Fruit fly (Drosophila melanogaster) whole organism, prepupa: Measurements from ENCODE around the gene Sf3b1.

Experiments used
- Blimp-1 ChIP-seq: fragments of 200-800 bp; sonication (Bioruptor generic); optimal IDR thresholded peaks from 3 replicates; lab custom pipeline; 2017; ENCODE audit warnings: missing biosample characterization, missing genetic modification characterization, mild to moderate bottlenecking, moderate library complexity, missing genetic modification reagents
- CG10631 ChIP-seq: fragments of 200-800 bp; sonication (Bioruptor generic); optimal IDR thresholded peaks from 2 replicates; lab custom pipeline; 2016; ENCODE audit warnings: missing biosample characterization, missing genetic modification characterization
- CG10669 ChIP-seq: fragments of 200-800 bp; sonication (Bioruptor generic); optimal IDR thresholded peaks from 3 replicates; lab custom pipeline; 2018; ENCODE audit warnings: missing biosample characterization, mild to moderate bottlenecking, missing genetic modification characterization, moderate library complexity
- CG11294 ChIP-seq: fragments of 200-800 bp; sonication (Bioruptor generic); IDR thresholded peaks from 2 replicates; pipeline ENCODE4 v1.3.6; 2022; ENCODE audit warnings: missing biosample characterization, missing genetic modification characterization
- CG11762 ChIP-seq: fragments of 200-800 bp; sonication (Bioruptor generic); optimal IDR thresholded peaks from 3 replicates; lab custom pipeline; 2016; ENCODE audit warnings: missing biosample characterization, missing genetic modification characterization; ENCODE audit not compliant: insufficient read depth
- CG11902 ChIP-seq: fragments of 200-800 bp; sonication (Bioruptor generic); optimal IDR thresholded peaks from 3 replicates; lab custom pipeline; 2016; ENCODE audit warnings: missing biosample characterization, missing genetic modification characterization
- CG15336 ChIP-seq: fragments of 200-800 bp; sonication (Bioruptor generic); IDR thresholded peaks from 2 replicates; pipeline ENCODE4 v1.3.6; 2022; ENCODE audit warnings: missing biosample characterization, missing genetic modification characterization
- CG1621 ChIP-seq: fragments of 200-800 bp; sonication (Bioruptor generic); optimal IDR thresholded peaks from 3 replicates; lab custom pipeline; 2018; ENCODE audit warnings: missing biosample characterization, mild to moderate bottlenecking, missing genetic modification characterization
- CG16779 ChIP-seq: fragments of 200-800 bp; sonication (Bioruptor generic); optimal IDR thresholded peaks from 3 replicates; lab custom pipeline; 2017; ENCODE audit warnings: missing biosample characterization, mild to moderate bottlenecking, missing genetic modification characterization
- CG32006 ChIP-seq: fragments of 200-800 bp; sonication (Bioruptor generic); optimal IDR thresholded peaks from 3 replicates; lab custom pipeline; 2017; ENCODE audit warnings: missing biosample characterization, mild to moderate bottlenecking, missing genetic modification characterization
- CG34406 ChIP-seq: fragments of 200-800 bp; sonication (Bioruptor generic); optimal IDR thresholded peaks from 3 replicates; lab custom pipeline; 2016; ENCODE audit warnings: missing biosample characterization, missing genetic modification characterization
- CG3919 ChIP-seq: fragments of 200-800 bp; sonication (Bioruptor generic); optimal IDR thresholded peaks from 3 replicates; lab custom pipeline; 2016; ENCODE audit warnings: missing biosample characterization, missing genetic modification characterization
- CG4318 ChIP-seq: fragments of 200-800 bp; sonication (Bioruptor generic); optimal IDR thresholded peaks from 3 replicates; lab custom pipeline; 2017; ENCODE audit warnings: missing biosample characterization, mild to moderate bottlenecking, missing genetic modification characterization
- CG6163 ChIP-seq: fragments of 200-800 bp; sonication (Bioruptor generic); IDR thresholded peaks from 3 replicates; pipeline ENCODE4 v1.3.6; 2022; ENCODE audit warnings: missing biosample characterization, missing genetic modification characterization
- CG6276 ChIP-seq: fragments of 200-800 bp; sonication (Bioruptor generic); optimal IDR thresholded peaks from 2 replicates; lab custom pipeline; 2017; ENCODE audit warnings: missing biosample characterization, mild to moderate bottlenecking, missing genetic modification characterization
- CG6792 ChIP-seq: fragments of 200-800 bp; sonication (Bioruptor generic); optimal IDR thresholded peaks from 3 replicates; lab custom pipeline; 2016; ENCODE audit warnings: missing biosample characterization, missing genetic modification characterization
- CG6808 ChIP-seq: fragments of 200-800 bp; sonication (Bioruptor generic); optimal IDR thresholded peaks from 3 replicates; lab custom pipeline; 2017; ENCODE audit warnings: missing biosample characterization, missing genetic modification characterization, mild to moderate bottlenecking, moderate library complexity, missing genetic modification reagents
- CG7368 ChIP-seq: fragments of 200-800 bp; sonication (Bioruptor generic); optimal IDR thresholded peaks from 3 replicates; lab custom pipeline; 2016; ENCODE audit warnings: missing biosample characterization, missing genetic modification characterization
- CG8119 ChIP-seq: fragments of 200-800 bp; sonication (Bioruptor generic); IDR thresholded peaks from 3 replicates; pipeline ENCODE4 v1.3.6; 2022; ENCODE audit warnings: missing biosample characterization, missing genetic modification characterization
- CG8632 ChIP-seq: fragments of 200-800 bp; sonication (Bioruptor generic); optimal IDR thresholded peaks from 3 replicates; lab custom pipeline; 2016; ENCODE audit warnings: missing biosample characterization, missing genetic modification characterization
- Eip75B ChIP-seq: fragments of 200-800 bp; sonication (Bioruptor generic); optimal IDR thresholded peaks from 3 replicates; lab custom pipeline; 2016; ENCODE audit warnings: missing biosample characterization, missing genetic modification characterization
- Eip78C ChIP-seq: fragments of 200-800 bp; sonication (Bioruptor generic); peaks from one replicate; lab custom pipeline; 2016; ENCODE audit warnings: missing biosample characterization, missing genetic modification characterization
- Ets21C ChIP-seq: fragments of 200-800 bp; sonication (Bioruptor generic); optimal IDR thresholded peaks from 3 replicates; lab custom pipeline; 2016; ENCODE audit warnings: missing biosample characterization, missing genetic modification characterization
- Ets96B ChIP-seq: fragments of 200-800 bp; optimal IDR thresholded peaks from 2 replicates; lab custom pipeline; 2019; ENCODE audit warnings: missing biosample characterization, mild to moderate bottlenecking, missing genetic modification characterization, moderate library complexity
- Gug ChIP-seq: fragments of 200-800 bp; sonication (Bioruptor generic); IDR thresholded peaks from 2 replicates; pipeline ENCODE4 v1.3.6; 2022; ENCODE audit warnings: missing biosample characterization, missing genetic modification characterization
- Hr38 ChIP-seq: sonication (Bioruptor generic); optimal IDR thresholded peaks from 2 replicates; lab custom pipeline; 2016; ENCODE audit warnings: missing biosample characterization, missing genetic modification characterization
- Hr4 ChIP-seq: fragments of 200-800 bp; sonication (Bioruptor generic); optimal IDR thresholded peaks from 3 replicates; lab custom pipeline; 2016; ENCODE audit warnings: missing biosample characterization, missing genetic modification characterization
- OdsH ChIP-seq: fragments of 200-800 bp; sonication (Bioruptor generic); optimal IDR thresholded peaks from 3 replicates; lab custom pipeline; 2016; ENCODE audit warnings: missing biosample characterization, missing genetic modification characterization
- Smox ChIP-seq: fragments of 200-800 bp; sonication (Bioruptor generic); optimal IDR thresholded peaks from 3 replicates; lab custom pipeline; 2016; ENCODE audit warnings: missing biosample characterization, missing genetic modification characterization
- Sox102F ChIP-seq: fragments of 200-800 bp; sonication (Bioruptor generic); optimal IDR thresholded peaks from 2 replicates; lab custom pipeline; 2016; ENCODE audit warnings: missing biosample characterization, mild to moderate bottlenecking, missing genetic modification characterization
- Sox14 ChIP-seq: fragments of 200-800 bp; sonication (Bioruptor generic); optimal IDR thresholded peaks from 3 replicates; lab custom pipeline; 2016; ENCODE audit warnings: missing biosample characterization, missing genetic modification characterization
- achi ChIP-seq: fragments of 200-800 bp; sonication (Bioruptor generic); optimal IDR thresholded peaks from 3 replicates; lab custom pipeline; 2016; ENCODE audit warnings: missing biosample characterization, missing genetic modification characterization
- acj6 ChIP-seq: fragments of 200-800 bp; sonication (Bioruptor generic); optimal IDR thresholded peaks from 3 replicates; lab custom pipeline; 2016; ENCODE audit warnings: missing biosample characterization, missing genetic modification characterization
- dsx ChIP-seq: fragments of 200-800 bp; optimal IDR thresholded peaks from 3 replicates; lab custom pipeline; 2019; ENCODE audit warnings: missing biosample characterization, mild to moderate bottlenecking, missing genetic modification characterization, moderate library complexity; ENCODE audit not compliant: poor library complexity, severe bottlenecking
- eg ChIP-seq: fragments of 200-800 bp; sonication (Bioruptor generic); IDR thresholded peaks from 3 replicates; pipeline ENCODE4 v1.3.6; 2022; ENCODE audit warnings: missing biosample characterization, missing genetic modification characterization
- esn ChIP-seq: fragments of 200-800 bp; sonication (Bioruptor generic); optimal IDR thresholded peaks from 2 replicates; lab custom pipeline; 2016; ENCODE audit warnings: missing biosample characterization, mild to moderate bottlenecking, missing genetic modification characterization, moderate library complexity
- fd85E ChIP-seq: fragments of 200-800 bp; sonication (Bioruptor generic); optimal IDR thresholded peaks from 3 replicates; lab custom pipeline; 2016; ENCODE audit warnings: missing biosample characterization, missing genetic modification characterization
- net ChIP-seq: fragments of 200-800 bp; sonication (Bioruptor generic); optimal IDR thresholded peaks from 3 replicates; lab custom pipeline; 2016; ENCODE audit warnings: missing biosample characterization, missing genetic modification characterization
- spab ChIP-seq: fragments of 200-800 bp; sonication (Bioruptor generic); optimal IDR thresholded peaks from 2 replicates; lab custom pipeline; 2017; ENCODE audit warnings: missing biosample characterization, mild to moderate bottlenecking, missing genetic modification characterization, missing genetic modification reagents
- ss ChIP-seq, 2 experiments: fragments of 200-800 bp; sonication (Bioruptor generic); optimal IDR thresholded peaks; 2 replicates in 1 of 2; 3 replicates in 1 of 2; lab custom pipeline; 2017 to 2018; ENCODE audit warnings: mild to moderate bottlenecking in 2 of 2, missing biosample characterization in 2 of 2, missing genetic modification characterization in 2 of 2, moderate library complexity in 1 of 2
- svp ChIP-seq: fragments of 200-800 bp; sonication (Bioruptor generic); peaks from one replicate; lab custom pipeline; 2016; ENCODE audit warnings: missing biosample characterization, missing genetic modification characterization
- vri ChIP-seq: fragments of 200-800 bp; sonication (Bioruptor generic); optimal IDR thresholded peaks from 3 replicates; lab custom pipeline; 2016; ENCODE audit warnings: missing biosample characterization, mild to moderate bottlenecking, missing genetic modification characterization

Gene Sf3b1

dm6 chr2L:520331-521000, 47.7 kb upstream of the Sf3b1 start (continued):
- TF ChIP-seq net (GFP tag; lab: Kevin White, UChicago) (peak; percentile 43), CG7368 (GFP tag; lab: Kevin White, UChicago) (peak; percentile 45), CG6792 (GFP tag; lab: Kevin White, UChicago) (peak; percentile 65), CG6163 (GFP tag; lab: Robert Waterston, UW) (0 out of 3 replicates have a peak, but pooled peaks have one; percentile 64), CG11902 (GFP tag; lab: Kevin White, UChicago) (peak; percentile 59), Gug (no peak), CG4318 (GFP tag; lab: Kevin White, UChicago) (no peak), Smox (GFP tag; lab: Kevin White, UChicago) (peak; percentile 40), CG6276 (no peak), Ets96B (peak; percentile 61), spab (GFP tag; lab: Kevin White, UChicago) (no peak), CG32006 (peak; percentile 13), Eip75B (GFP tag; lab: Kevin White, UChicago) (peak; percentile 75), OdsH (GFP tag; lab: Kevin White, UChicago) (peak; percentile 67), Eip78C (GFP tag; lab: Kevin White, UChicago) (peak; percentile 93), CG6808 (GFP tag; lab: Kevin White, UChicago) (no peak), CG3919 (peak; percentile 75), achi (GFP tag; lab: Kevin White, UChicago) (peak; percentile 68), CG8632 (peak; percentile 68), CG10631 (GFP tag; lab: Kevin White, UChicago) (peak; percentile 54), CG11294 (GFP tag; lab: Robert Waterston, UW) (no peak), vri (peak; percentile 59), Hr38 (GFP tag; lab: Kevin White, UChicago) (no peak), CG8119 (GFP tag; lab: Robert Waterston, UW) (no peak), Hr4 (GFP tag; lab: Kevin White, UChicago) (peak; percentile 51), Sox102F (GFP tag; lab: Kevin White, UChicago) (peak; percentile 49), CG10669 (peak; percentile 11), CG16779 (tag; lab: Kevin White, UChicago) (peak; percentile 38)

- TF ChIP-seq CG6276, result no peak
- TF ChIP-seq CG6163 (GFP tag; lab: Robert Waterston, UW), result 0 out of 3 replicates have a peak, but pooled peaks have one; percentile 2
- peak; percentile 78 for TF ChIP-seq svp (GFP tag; lab: Kevin White, UChicago)
- TF ChIP-seq Ets21C (GFP tag; lab: Kevin White, UChicago), result no peak
- TF ChIP-seq dsx, result peak; percentile 54
- peak; percentile 62 for TF ChIP-seq Eip78C (GFP tag; lab: Kevin White, UChicago)
These were observed 46.9 kb upstream of the Sf3b1 start for dm6 chr2L:521001-521827.

dm6 chr2L:521940-522632, 46.1 kb upstream of the Sf3b1 start:
- TF ChIP-seq ss (GFP tag; optimal IDR thresholded peaks at IDR 0.05; lab: Kevin White, UChicago) (no peak), eg (GFP tag; lab: Robert Waterston, UW) (peak; percentile 41; the same call in 1 of the 3 replicates), Blimp-1 (no peak), CG7368 (GFP tag; lab: Kevin White, UChicago) (peak; percentile 19), Sox14 (GFP tag; lab: Kevin White, UChicago) (no peak), vri (peak; percentile 23), net (GFP tag; lab: Kevin White, UChicago) (no peak), CG10631 (GFP tag; lab: Kevin White, UChicago) (no peak), achi (GFP tag; lab: Kevin White, UChicago) (no peak), Gug (peak; percentile 23; the same call in 1 of the 2 replicates), CG8119 (GFP tag; lab: Robert Waterston, UW) (peak; percentile 57), Eip78C (GFP tag; lab: Kevin White, UChicago) (peak; percentile 43), CG11762 (no peak), Smox (GFP tag; lab: Kevin White, UChicago) (no peak), acj6 (no peak), Ets96B (no peak), CG6163 (GFP tag; lab: Robert Waterston, UW) (peak; percentile 30; the same call in 2 of the 3 replicates), esn (GFP tag; lab: Kevin White, UChicago) (no peak), CG10669 (no peak), CG11902 (GFP tag; lab: Kevin White, UChicago) (no peak), svp (GFP tag; lab: Kevin White, UChicago) (peak; percentile 42), CG15336 (GFP tag; lab: Robert Waterston, UW) (peak; percentile 13; the same call in 1 of the 2 replicates), CG1621 (tag; lab: Kevin White, UChicago) (no peak), CG34406 (no peak), fd85E (GFP tag; lab: Kevin White, UChicago) (no peak)
